Worm (Caenorhabditis elegans): ENCODE data around the gene clec-135.

DNA sequence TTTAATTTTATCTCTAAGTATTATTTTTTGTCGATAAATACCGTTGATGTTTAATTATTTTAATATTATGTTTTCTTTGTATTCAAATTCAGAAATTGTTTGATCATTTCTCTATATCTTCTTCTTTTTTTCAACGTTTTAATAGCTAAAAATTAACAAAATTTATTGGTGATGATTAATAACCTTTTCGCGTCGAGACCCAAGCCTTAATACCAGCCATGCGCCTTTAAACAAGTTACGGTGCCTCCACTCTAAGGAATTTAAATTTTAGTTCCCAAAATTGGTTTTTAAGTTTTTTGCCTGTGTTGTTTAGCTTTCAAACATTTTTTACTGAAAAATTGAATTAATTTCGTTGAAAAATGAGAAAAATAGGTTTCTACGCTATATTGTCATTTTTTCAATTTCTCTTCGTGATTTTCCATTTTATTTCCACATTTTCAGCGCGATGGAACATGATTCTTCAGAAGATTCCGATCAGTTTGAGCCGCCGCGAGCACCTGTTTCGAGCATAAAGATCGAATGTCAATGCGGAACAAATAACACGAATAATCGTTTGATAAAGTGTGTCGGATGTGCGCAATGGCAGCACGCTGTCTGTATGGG is 29.4 kb downstream of the clec-135 start, which contains the start of gene C16A11.3:
- TF ChIP-seq ama-1 (optimal IDR thresholded peaks at IDR 0.05) (no peak), flt-1 (GFP tag; IDR thresholded peaks at IDR 0.05) (no peak), scrt-1 (GFP tag; IDR thresholded peaks at IDR 0.05) (no peak), sea-1 (GFP tag; conservative IDR thresholded peaks at IDR 0.05) (no peak), tbx-37 (GFP tag; conservative IDR thresholded peaks at IDR 0.05) (no peak), tra-4 (tag; optimal IDR thresholded peaks at IDR 0.05) (no peak), pes-1 (GFP tag; IDR thresholded peaks at IDR 0.05) (no peak), tbx-11 (GFP tag; IDR thresholded peaks at IDR 0.05) (no peak)

Measured in whole organism, early embryonic.